Fruit fly (Drosophila melanogaster) whole organism, wandering third instar larva: Measurements from ENCODE around the gene CG8478.

Experiments used
- Abd-B ChIP-seq: fragments of >200 bp; optimal IDR thresholded peaks from 2 replicates; lab custom pipeline; 2017; ENCODE audit warnings: missing biosample characterization, missing genetic modification characterization
- CG32264 ChIP-seq: fragments of 200-800 bp; sonication (Bioruptor generic); optimal IDR thresholded peaks from 2 replicates; lab custom pipeline; 2016; ENCODE audit warnings: missing biosample characterization, missing genetic modification characterization
- CG9705 ChIP-seq: fragments of 200-800 bp; sonication (Bioruptor generic); optimal IDR thresholded peaks from 2 replicates; lab custom pipeline; 2018; ENCODE audit warnings: missing biosample characterization, mild to moderate bottlenecking, missing genetic modification characterization
- CrebA ChIP-seq: fragments of 200-800 bp; sonication (Bioruptor generic); optimal IDR thresholded peaks from 2 replicates; lab custom pipeline; 2016; ENCODE audit warnings: missing biosample characterization, mild to moderate bottlenecking, missing genetic modification characterization, borderline replicate concordance
- Dfd ChIP-seq: fragments of >200 bp; optimal IDR thresholded peaks from 2 replicates; lab custom pipeline; 2017; ENCODE audit warnings: missing biosample characterization, missing genetic modification characterization
- Dif ChIP-seq: fragments of 200-275, 200-300 bp; sonication (Bioruptor generic); optimal IDR thresholded peaks from 2 replicates; lab custom pipeline; 2018; ENCODE audit warnings: missing biosample characterization, missing genetic modification characterization; ENCODE audit not compliant: partially characterized antibody
- GATAd ChIP-seq: sonication (Bioruptor generic); optimal IDR thresholded peaks from 2 replicates; lab custom pipeline; 2016; ENCODE audit warnings: missing biosample characterization, missing genetic modification characterization
- HLH106 ChIP-seq: fragments of 200-800 bp; optimal IDR thresholded peaks from 3 replicates; lab custom pipeline; 2019; ENCODE audit warnings: missing biosample characterization, mild to moderate bottlenecking, missing genetic modification characterization, moderate library complexity
- Hnf4 ChIP-seq: fragments of 200-800 bp; sonication (Bioruptor generic); optimal IDR thresholded peaks from 2 replicates; lab custom pipeline; 2016; ENCODE audit warnings: missing biosample characterization, mild to moderate bottlenecking, missing genetic modification characterization
- Hr78 ChIP-seq: fragments of >200 bp; optimal IDR thresholded peaks from 2 replicates; lab custom pipeline; 2017; ENCODE audit warnings: missing biosample characterization, missing genetic modification characterization
- Hr83 ChIP-seq: fragments of 200-300 bp; sonication (Bioruptor generic); optimal IDR thresholded peaks from 2 replicates; lab custom pipeline; 2016; ENCODE audit warnings: missing biosample characterization, mild to moderate bottlenecking, missing genetic modification characterization, moderate library complexity; ENCODE audit not compliant: poor library complexity, severe bottlenecking
- Jra ChIP-seq: sonication (Bioruptor generic); optimal IDR thresholded peaks from 2 replicates; lab custom pipeline; 2016; ENCODE audit warnings: missing biosample characterization, missing genetic modification characterization
- Mio ChIP-seq: sonication (Bioruptor generic); optimal IDR thresholded peaks from 2 replicates; lab custom pipeline; 2016; ENCODE audit warnings: missing biosample characterization, missing genetic modification characterization
- Myc ChIP-seq: fragments of >200 bp; optimal IDR thresholded peaks from 2 replicates; lab custom pipeline; 2017
- N ChIP-seq: fragments of >200 bp; optimal IDR thresholded peaks from 2 replicates; lab custom pipeline; 2018; ENCODE audit warnings: missing biosample characterization, missing external identifiers, missing genetic modification characterization
- OdsH ChIP-seq: fragments of 200-800 bp; sonication (Bioruptor generic); optimal IDR thresholded peaks from 2 replicates; lab custom pipeline; 2016; ENCODE audit warnings: missing biosample characterization, mild to moderate bottlenecking, missing genetic modification characterization
- Rel ChIP-seq, 2 experiments: fragments of 200-800 bp; sonication (Bioruptor generic) in 1 of 2; optimal IDR thresholded peaks; 2 replicates in 1 of 2; 3 replicates in 1 of 2; lab custom pipeline; 2016 to 2019; ENCODE audit warnings: mild to moderate bottlenecking in 2 of 2, missing biosample characterization in 2 of 2, missing genetic modification characterization in 2 of 2, moderate library complexity in 1 of 2
- Sp1 ChIP-seq: fragments of 200-800 bp; sonication (Bioruptor generic); optimal IDR thresholded peaks from 3 replicates; lab custom pipeline; 2019; ENCODE audit warnings: missing biosample characterization, mild to moderate bottlenecking, missing genetic modification characterization, moderate library complexity
- Vsx2 ChIP-seq: fragments of 200-300, 225-300 bp; sonication (Bioruptor generic); optimal IDR thresholded peaks from 2 replicates; lab custom pipeline; 2018; ENCODE audit warnings: missing biosample characterization, missing genetic modification characterization; ENCODE audit not compliant: partially characterized antibody
- br ChIP-seq: fragments of 200-800 bp; sonication (Bioruptor generic); optimal IDR thresholded peaks from 2 replicates; lab custom pipeline; 2016; ENCODE audit warnings: missing biosample characterization, missing genetic modification characterization
- brk ChIP-seq: fragments of 200-800 bp; sonication (Bioruptor generic); optimal IDR thresholded peaks from 2 replicates; lab custom pipeline; 2016; ENCODE audit warnings: missing biosample characterization, mild to moderate bottlenecking, missing genetic modification characterization
- dl ChIP-seq, 2 experiments: fragments of 175-275, 200-275 bp in 1 of 2; fragments of 200-275 bp in 1 of 2; sonication (Bioruptor generic); optimal IDR thresholded peaks; lab custom pipeline; 2018; ENCODE audit warnings: mild to moderate bottlenecking in 2 of 2, missing biosample characterization in 2 of 2, missing genetic modification characterization in 2 of 2, moderate library complexity in 2 of 2; ENCODE audit not compliant: partially characterized antibody in 2 of 2, insufficient read depth in 1 of 2
- dmrt93B ChIP-seq: fragments of 200-800 bp; sonication (Bioruptor generic); optimal IDR thresholded peaks from 2 replicates; lab custom pipeline; 2018; ENCODE audit warnings: missing biosample characterization, mild to moderate bottlenecking, missing genetic modification characterization
- dsf ChIP-seq: sonication (Bioruptor generic); optimal IDR thresholded peaks from 2 replicates; lab custom pipeline; 2016; ENCODE audit warnings: missing biosample characterization, missing genetic modification characterization, borderline replicate concordance
- ey ChIP-seq: fragments of 200-800 bp; sonication (Bioruptor generic); optimal IDR thresholded peaks from 2 replicates; lab custom pipeline; 2016; ENCODE audit warnings: missing biosample characterization, missing genetic modification characterization
- foxo ChIP-seq, 2 experiments: fragments of 200-800 bp; sonication (Bioruptor generic); optimal IDR thresholded peaks; 2 replicates in 1 of 2; 3 replicates in 1 of 2; lab custom pipeline; 2016 to 2017; ENCODE audit warnings: missing biosample characterization in 2 of 2, missing genetic modification characterization in 2 of 2
- fru ChIP-seq: fragments of 200-800 bp; sonication (Bioruptor generic); optimal IDR thresholded peaks from 3 replicates; lab custom pipeline; 2016; ENCODE audit warnings: missing biosample characterization, mild to moderate bottlenecking, missing genetic modification characterization
- h ChIP-seq: fragments of 200-800 bp; sonication (Bioruptor generic); optimal IDR thresholded peaks from 3 replicates; lab custom pipeline; 2016; ENCODE audit warnings: missing biosample characterization, mild to moderate bottlenecking, missing genetic modification characterization
- jim ChIP-seq: fragments of 175-275, 200-325 bp; sonication (Bioruptor generic); optimal IDR thresholded peaks from 2 replicates; lab custom pipeline; 2016; ENCODE audit warnings: missing biosample characterization, mild to moderate bottlenecking, missing genetic modification characterization
- lola ChIP-seq: fragments of >200 bp; optimal IDR thresholded peaks from 2 replicates; lab custom pipeline; 2017; ENCODE audit warnings: missing biosample characterization, missing genetic modification characterization
- pan ChIP-seq: fragments of >200 bp; optimal IDR thresholded peaks from 2 replicates; lab custom pipeline; 2017
- psq ChIP-seq: fragments of 200-800 bp; sonication (Bioruptor generic); optimal IDR thresholded peaks from 3 replicates; lab custom pipeline; 2017; ENCODE audit warnings: missing biosample characterization, mild to moderate bottlenecking, missing genetic modification characterization, moderate library complexity
- rgr ChIP-seq: fragments of 200-800 bp; sonication (Bioruptor generic); optimal IDR thresholded peaks from 3 replicates; lab custom pipeline; 2016; ENCODE audit warnings: missing biosample characterization, mild to moderate bottlenecking, missing genetic modification characterization
- sage ChIP-seq: fragments of 200-800 bp; sonication (Bioruptor generic); optimal IDR thresholded peaks from 2 replicates; lab custom pipeline; 2016; ENCODE audit warnings: missing biosample characterization, mild to moderate bottlenecking, missing genetic modification characterization
- sv ChIP-seq: fragments of 200-800 bp; sonication (Bioruptor generic); optimal IDR thresholded peaks from 3 replicates; lab custom pipeline; 2016; ENCODE audit warnings: missing biosample characterization, missing genetic modification characterization
- tai ChIP-seq: sonication (Bioruptor generic); optimal IDR thresholded peaks from 2 replicates; lab custom pipeline; 2016; ENCODE audit warnings: missing biosample characterization, missing genetic modification characterization
- usp ChIP-seq: fragments of >200 bp; optimal IDR thresholded peaks from 2 replicates; lab custom pipeline; 2017; ENCODE audit warnings: missing biosample characterization, missing genetic modification characterization
- woc ChIP-seq: sonication (Bioruptor generic); optimal IDR thresholded peaks from 2 replicates; lab custom pipeline; 2016; ENCODE audit warnings: missing biosample characterization, mild to moderate bottlenecking, missing genetic modification characterization

The CG8478 gene

DNA sequence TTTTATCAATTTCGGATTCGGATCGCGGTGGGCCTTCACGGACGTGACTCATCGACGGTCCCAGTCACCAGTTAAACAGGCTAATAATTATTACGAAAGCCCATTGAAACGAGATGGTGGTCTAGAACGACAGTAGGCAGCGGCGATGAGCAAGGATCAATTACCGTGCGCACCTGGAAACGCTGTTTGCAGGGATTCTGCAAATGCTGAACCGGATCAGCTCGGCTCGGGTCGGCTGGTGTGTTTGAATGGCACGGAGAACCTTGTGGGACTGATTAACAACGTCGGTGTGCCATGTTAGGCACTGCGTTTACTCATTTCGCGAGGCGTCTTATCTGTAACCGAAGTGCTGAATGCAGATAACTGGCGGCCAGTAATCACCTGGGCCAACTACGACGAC lies 10.7 kb downstream of the CG8478 start, which contains the start of gene Whamy:
Gene Whamy, minus strand, starts transcription at position 273 of the 400 bp plus-strand sequence.
- no peak for TF ChIP-seq Hnf4 (GFP tag; lab: Kevin White, UChicago)
- no peak for TF ChIP-seq CG9705 (GFP tag; lab: Kevin White, UChicago)
- TF ChIP-seq Sp1 = peak; percentile 27
- TF ChIP-seq tai (GFP tag; lab: Kevin White, UChicago) = no peak
- no peak for TF ChIP-seq woc (GFP tag; lab: Kevin White, UChicago)
- peak; percentile 12 for TF ChIP-seq Hr83 (GFP tag; lab: Kevin White, UChicago)
- no peak for TF ChIP-seq Abd-B (GFP tag; lab: Kevin White, UChicago)
- no peak for TF ChIP-seq Vsx2 (GFP tag; lab: Kevin White, UChicago)
- TF ChIP-seq CrebA (GFP tag; lab: Kevin White, UChicago) = no peak
- TF ChIP-seq rgr (GFP tag; lab: Kevin White, UChicago) = peak; percentile 4
- TF ChIP-seq foxo (GFP tag; optimal IDR thresholded peaks at IDR 0.05; lab: Kevin White, UChicago) = no peak
- TF ChIP-seq jim (GFP tag; lab: Kevin White, UChicago) = no peak
- TF ChIP-seq usp (GFP tag; lab: Kevin White, UChicago) = no peak
- TF ChIP-seq pan = no peak
- no peak for TF ChIP-seq Hr78 (GFP tag; lab: Kevin White, UChicago)
- no peak for TF ChIP-seq CG32264 (GFP tag; lab: Kevin White, UChicago)
- no peak for TF ChIP-seq lola (GFP tag; lab: Kevin White, UChicago)
- no peak for TF ChIP-seq GATAd (GFP tag; lab: Kevin White, UChicago)
- no peak for TF ChIP-seq fru (GFP tag; lab: Kevin White, UChicago)
- TF ChIP-seq Myc (lab: Kevin White, UChicago) = no peak
- no peak for TF ChIP-seq N (GFP tag; lab: Kevin White, UChicago)
- peak; percentile 8 for TF ChIP-seq Jra
- no peak for TF ChIP-seq dmrt93B (GFP tag; lab: Kevin White, UChicago)
- TF ChIP-seq Mio (GFP tag; lab: Kevin White, UChicago) = no peak
- TF ChIP-seq h (GFP tag; lab: Kevin White, UChicago) = peak; percentile 5
- TF ChIP-seq dsf (GFP tag; lab: Kevin White, UChicago) = no peak
- TF ChIP-seq ey (GFP tag; lab: Kevin White, UChicago) = no peak
- no peak for TF ChIP-seq brk (GFP tag; lab: Kevin White, UChicago)
- TF ChIP-seq OdsH (GFP tag; lab: Kevin White, UChicago) = peak; percentile 17
- TF ChIP-seq dl (GFP tag; optimal IDR thresholded peaks at IDR 0.05; lab: Kevin White, UChicago; ENCODE audit: insufficient read depth in 1 of 2, partially characterized antibody in 2 of 2) = no peak
- TF ChIP-seq sage (GFP tag; lab: Kevin White, UChicago) = no peak
- no peak for TF ChIP-seq HLH106 (tag; lab: Kevin White, UChicago)
- no peak for TF ChIP-seq Dif
- no peak for TF ChIP-seq Rel (GFP tag; optimal IDR thresholded peaks at IDR 0.05; lab: Kevin White, UChicago)
- peak; percentile 93 for TF ChIP-seq Rel (tag; optimal IDR thresholded peaks at IDR 0.05; lab: Kevin White, UChicago)
- peak; percentile 24 for TF ChIP-seq br (GFP tag; lab: Kevin White, UChicago)
- no peak for TF ChIP-seq sv
- TF ChIP-seq Dfd (GFP tag; lab: Kevin White, UChicago) = no peak
- TF ChIP-seq psq (GFP tag; lab: Kevin White, UChicago) = no peak

DNA sequence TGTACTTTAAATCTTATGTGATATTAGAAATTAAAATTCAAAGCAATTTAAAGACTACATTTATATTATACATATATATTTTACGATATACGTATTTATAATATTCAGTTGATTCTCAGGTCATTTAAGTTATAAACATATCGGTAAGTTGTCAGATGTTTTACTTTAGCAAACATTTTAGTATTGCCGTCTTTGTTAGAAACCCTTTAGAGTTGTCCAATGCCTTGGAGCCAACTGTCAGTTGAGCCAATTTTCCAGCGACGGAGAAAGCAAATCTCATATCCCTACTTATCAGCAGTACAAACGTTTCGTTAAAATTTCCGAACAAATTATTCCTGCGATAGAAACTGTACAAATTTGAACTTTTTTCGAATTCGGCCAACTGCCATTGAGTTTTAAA lies 11.4 kb downstream of the CG8478 start, which contains the start of gene topi:
Gene topi, plus strand, starts transcription at position 301 of the 400 bp plus-strand sequence.
- TF ChIP-seq GATAd (GFP tag; lab: Kevin White, UChicago) (no peak), woc (GFP tag; lab: Kevin White, UChicago) (no peak), N (GFP tag; lab: Kevin White, UChicago) (no peak), Hnf4 (GFP tag; lab: Kevin White, UChicago) (no peak), sage (GFP tag; lab: Kevin White, UChicago) (no peak), jim (GFP tag; lab: Kevin White, UChicago) (no peak), Rel (GFP tag; optimal IDR thresholded peaks at IDR 0.05; lab: Kevin White, UChicago) (no peak), Rel (tag; optimal IDR thresholded peaks at IDR 0.05; lab: Kevin White, UChicago) (no peak), br (GFP tag; lab: Kevin White, UChicago) (no peak), ey (GFP tag; lab: Kevin White, UChicago) (no peak), Jra (no peak), brk (GFP tag; lab: Kevin White, UChicago) (no peak), OdsH (GFP tag; lab: Kevin White, UChicago) (no peak), dl (GFP tag; optimal IDR thresholded peaks at IDR 0.05; lab: Kevin White, UChicago; ENCODE audit: insufficient read depth in 1 of 2, partially characterized antibody in 2 of 2) (no peak), CG32264 (GFP tag; lab: Kevin White, UChicago) (no peak), Myc (lab: Kevin White, UChicago) (no peak), sv (no peak)
